Worm (Caenorhabditis elegans) whole organism, young adult: ENCODE results near the gene K02E7.11.
"Not testable (repeated sequence)": the region's sequence is repeated elsewhere in the genome, so short reads cannot be mapped to it uniquely, and the experiment has no call there.

Source experiments
- D2030.7 ChIP-seq: fragments of 200-800 bp; sonication (Bioruptor generic); IDR thresholded peaks from 2 replicates; pipeline ENCODE4 v1.3.6; 2022; ENCODE audit warnings: missing genetic modification reagents, missing genetic modification characterization, missing compliant biosample characterization
- F10E7.11 ChIP-seq: sonication (generic microtip); optimal IDR thresholded peaks from 2 replicates; lab custom pipeline; 2017; ENCODE audit warnings: mild to moderate bottlenecking, missing genetic modification characterization, moderate library complexity, missing compliant biosample characterization
- F49E8.2 ChIP-seq: sonication (generic microtip); optimal IDR thresholded peaks from 3 replicates; lab custom pipeline; 2017; ENCODE audit warnings: missing genetic modification characterization, mild to moderate bottlenecking, missing compliant biosample characterization, antibody characterized with exemption, moderate library complexity; ENCODE audit not compliant: insufficient read depth
- T07F8.4 ChIP-seq: sonication (generic microtip); optimal IDR thresholded peaks from 2 replicates; lab custom pipeline; 2016; ENCODE audit warnings: mild to moderate bottlenecking, missing genetic modification characterization, moderate library complexity, missing compliant biosample characterization
- Y53G8AR.9 ChIP-seq: fragments of 200-800 bp; sonication (Bioruptor generic); conservative IDR thresholded peaks from 2 replicates; pipeline ENCODE4 v1.3.6; 2022; ENCODE audit warnings: missing genetic modification reagents, missing genetic modification characterization, missing compliant biosample characterization
- ZK185.1 ChIP-seq: sonication (generic microtip); optimal IDR thresholded peaks from 2 replicates; lab custom pipeline; 2016; ENCODE audit warnings: mild to moderate bottlenecking, missing genetic modification characterization, missing compliant biosample characterization; ENCODE audit not compliant: poor library complexity, severe bottlenecking
- akir-1 ChIP-seq: fragments of 200-800 bp; sonication (Bioruptor generic); optimal IDR thresholded peaks from 2 replicates; lab custom pipeline; 2018; ENCODE audit warnings: mild to moderate bottlenecking, missing genetic modification characterization, moderate library complexity, missing compliant biosample characterization
- aptf-2 ChIP-seq: fragments of 200-800 bp; sonication (Bioruptor generic); conservative IDR thresholded peaks from 2 replicates; pipeline ENCODE4 v1.3.6; 2022; ENCODE audit warnings: missing genetic modification reagents, missing genetic modification characterization, missing compliant biosample characterization
- aptf-3 ChIP-seq: fragments of 200-800 bp; sonication (Bioruptor generic); IDR thresholded peaks from 2 replicates; pipeline ENCODE4 v1.3.6; 2022; ENCODE audit warnings: missing genetic modification characterization, missing compliant biosample characterization
- bed-1 ChIP-seq: fragments of 200-800 bp; sonication (Bioruptor generic); IDR thresholded peaks from 2 replicates; pipeline ENCODE4 v1.3.6; 2022; ENCODE audit warnings: missing genetic modification reagents, missing genetic modification characterization, missing compliant biosample characterization
- die-1 ChIP-seq: sonication (generic microtip); optimal IDR thresholded peaks from 2 replicates; lab custom pipeline; 2016; ENCODE audit warnings: missing genotype, mild to moderate bottlenecking, missing genetic modification characterization, missing compliant biosample characterization
- efl-1 ChIP-seq: fragments of 150-350 bp; optimal IDR thresholded peaks from 2 replicates; lab custom pipeline; 2014; ENCODE audit warnings: missing biosample characterization, missing genetic modification reagents, missing genetic modification characterization
- hmg-1.2 ChIP-seq: fragments of 200-800 bp; sonication (Bioruptor generic); IDR thresholded peaks from 2 replicates; pipeline ENCODE4 v1.3.6; 2022; ENCODE audit warnings: missing genetic modification reagents, missing genetic modification characterization, missing compliant biosample characterization
- hrde-1 ChIP-seq: sonication (generic microtip); optimal IDR thresholded peaks from 2 replicates; lab custom pipeline; 2016; ENCODE audit warnings: missing genetic modification characterization, mild to moderate bottlenecking, missing compliant biosample characterization, moderate library complexity, missing genotype, missing genetic modification reagents, borderline replicate concordance
- lag-1 ChIP-seq: fragments of 200-800 bp; sonication (Bioruptor generic); IDR thresholded peaks from 2 replicates; pipeline ENCODE4 v1.3.6; 2022; ENCODE audit warnings: missing genetic modification reagents, missing genetic modification characterization, missing compliant biosample characterization
- lin-26 ChIP-seq: fragments of 200-800 bp; sonication (Bioruptor generic); IDR thresholded peaks from 2 replicates; pipeline ENCODE4 v1.3.6; 2022; ENCODE audit warnings: missing genetic modification reagents, missing genetic modification characterization, missing compliant biosample characterization
- lsy-27 ChIP-seq: sonication (generic microtip); optimal IDR thresholded peaks from 2 replicates; lab custom pipeline; 2017; ENCODE audit warnings: missing genetic modification characterization, mild to moderate bottlenecking, missing compliant biosample characterization, antibody characterized with exemption, missing genotype, borderline replicate concordance; ENCODE audit not compliant: insufficient read depth
- mxl-1 ChIP-seq: sonication (generic microtip); optimal IDR thresholded peaks from 2 replicates; lab custom pipeline; 2016; ENCODE audit warnings: missing genetic modification characterization, missing compliant biosample characterization
- nfya-1 ChIP-seq: sonication (generic microtip); optimal IDR thresholded peaks from 2 replicates; lab custom pipeline; 2017; ENCODE audit warnings: antibody characterized with exemption, missing compliant biosample characterization, missing genetic modification characterization, borderline replicate concordance; ENCODE audit not compliant: insufficient read depth
- nfya-2 ChIP-seq: fragments of 200-800 bp; sonication (Bioruptor generic); IDR thresholded peaks from 2 replicates; pipeline ENCODE4 v1.3.6; 2022; ENCODE audit warnings: missing genetic modification reagents, missing genetic modification characterization, missing compliant biosample characterization
- nhr-80 ChIP-seq: sonication (generic microtip); optimal IDR thresholded peaks from 2 replicates; lab custom pipeline; 2016; ENCODE audit warnings: missing genetic modification characterization, missing compliant biosample characterization
- nhr-90 ChIP-seq: sonication (generic microtip); optimal IDR thresholded peaks from 2 replicates; lab custom pipeline; 2016; ENCODE audit warnings: missing genotype, mild to moderate bottlenecking, missing genetic modification characterization, missing compliant biosample characterization
- rcor-1 ChIP-seq: fragments of 200-800 bp; sonication (Bioruptor generic); IDR thresholded peaks from 2 replicates; pipeline ENCODE4 v1.3.6; 2022; ENCODE audit warnings: missing genetic modification reagents, missing genetic modification characterization, missing compliant biosample characterization
- snpc-4 ChIP-seq, 5 experiments: fragments of 150-350 bp in 1 of 5; sonication (generic microtip) in 4 of 5; optimal IDR thresholded peaks; 2 replicates each; lab custom pipeline; 2014 to 2018; ENCODE audit warnings: missing genetic modification characterization in 5 of 5, missing biosample characterization in 3 of 5, antibody characterized with exemption in 2 of 5, mild to moderate bottlenecking in 2 of 5, missing compliant biosample characterization in 2 of 5, missing genotype in 2 of 5, moderate library complexity in 2 of 5, missing genetic modification reagents in 1 of 5
- sptf-2 ChIP-seq: fragments of 200-800 bp; sonication (Bioruptor generic); optimal IDR thresholded peaks from 2 replicates; lab custom pipeline; 2018; ENCODE audit warnings: mild to moderate bottlenecking, missing genetic modification characterization, missing compliant biosample characterization
- unc-130 ChIP-seq: sonication (generic microtip); optimal IDR thresholded peaks from 2 replicates; lab custom pipeline; 2016; ENCODE audit warnings: missing genetic modification reagents, missing genetic modification characterization, missing compliant biosample characterization
- unc-62 ChIP-seq: fragments of 150-350 bp; optimal IDR thresholded peaks from 2 replicates; lab custom pipeline; 2014; ENCODE audit warnings: missing biosample characterization, missing genetic modification reagents, missing genetic modification characterization
- zfh-2 ChIP-seq: fragments of 200-800 bp; sonication (Bioruptor generic); conservative IDR thresholded peaks from 2 replicates; pipeline ENCODE4 v1.3.6; 2022; ENCODE audit warnings: missing genetic modification reagents, missing genetic modification characterization, missing compliant biosample characterization
- ztf-18 ChIP-seq: sonication (generic microtip); optimal IDR thresholded peaks from 2 replicates; lab custom pipeline; 2016; ENCODE audit warnings: missing genotype, mild to moderate bottlenecking, missing genetic modification characterization, missing compliant biosample characterization
- ztf-25 ChIP-seq: fragments of 200-800 bp; sonication (Bioruptor generic); IDR thresholded peaks from 2 replicates; pipeline ENCODE4 v1.3.6; 2022; ENCODE audit warnings: missing genetic modification reagents, missing genetic modification characterization, missing compliant biosample characterization
- ztf-28 ChIP-seq: fragments of 200-800 bp; sonication (Bioruptor generic); IDR thresholded peaks from 2 replicates; pipeline ENCODE4 v1.3.6; 2022; ENCODE audit warnings: missing genetic modification reagents, missing genetic modification characterization, missing compliant biosample characterization

Gene K02E7.11

DNA sequence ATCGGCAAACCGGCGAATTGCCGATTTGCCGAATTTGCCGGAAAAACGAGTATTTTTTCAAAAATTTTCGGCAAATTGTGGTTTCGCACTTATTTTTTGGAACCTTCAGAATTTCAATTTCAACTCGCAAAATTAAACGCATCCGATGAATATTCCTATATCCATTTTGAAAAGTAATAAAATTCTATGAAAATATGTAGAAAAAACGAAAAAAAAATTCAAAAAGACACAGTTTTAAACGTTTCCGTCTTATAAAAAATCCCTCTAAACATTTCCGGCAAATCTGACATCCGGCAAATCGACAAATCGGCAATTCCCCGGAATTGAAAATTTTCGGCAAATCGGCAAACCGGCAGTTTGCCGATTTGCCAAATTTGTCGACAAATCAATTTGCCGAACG is 29.6 kb downstream of the K02E7.11 start, which contains the start of gene str-148:
str-148 (plus strand) TSS at position 301 of the 400 bp plus-strand sequence.
- TF ChIP-seq aptf-2 (GFP tag; lab: Robert Waterston, UW), result no peak
- no peak for TF ChIP-seq bed-1 (GFP tag; lab: Robert Waterston, UW)
- TF ChIP-seq aptf-3 (GFP tag; lab: Robert Waterston, UW), result no peak
- no peak for TF ChIP-seq ZK185.1 (tag; lab: Kevin White, UChicago)
- no peak for TF ChIP-seq lin-26 (GFP tag; lab: Robert Waterston, UW)
- TF ChIP-seq hrde-1, result no peak
- TF ChIP-seq D2030.7 (GFP tag; lab: Robert Waterston, UW), result no peak
- no peak for TF ChIP-seq lag-1
- TF ChIP-seq die-1 (tag; lab: Kevin White, UChicago), result no peak
- no peak for TF ChIP-seq F49E8.2 (tag; lab: Kevin White, UChicago)
- no peak for TF ChIP-seq efl-1 (GFP tag; lab: Kevin White, UChicago)
- TF ChIP-seq zfh-2 (GFP tag; lab: Robert Waterston, UW), result no peak
- no peak for TF ChIP-seq hmg-1.2 (GFP tag; lab: Robert Waterston, UW)
- no peak for TF ChIP-seq nhr-90 (tag; lab: Kevin White, UChicago)
- no peak for TF ChIP-seq lsy-27
- no peak for TF ChIP-seq nfya-2 (GFP tag; lab: Robert Waterston, UW)
- TF ChIP-seq mxl-1 (tag; lab: Kevin White, UChicago), result no peak
- TF ChIP-seq, all 124 proteins: peak for 0

DNA sequence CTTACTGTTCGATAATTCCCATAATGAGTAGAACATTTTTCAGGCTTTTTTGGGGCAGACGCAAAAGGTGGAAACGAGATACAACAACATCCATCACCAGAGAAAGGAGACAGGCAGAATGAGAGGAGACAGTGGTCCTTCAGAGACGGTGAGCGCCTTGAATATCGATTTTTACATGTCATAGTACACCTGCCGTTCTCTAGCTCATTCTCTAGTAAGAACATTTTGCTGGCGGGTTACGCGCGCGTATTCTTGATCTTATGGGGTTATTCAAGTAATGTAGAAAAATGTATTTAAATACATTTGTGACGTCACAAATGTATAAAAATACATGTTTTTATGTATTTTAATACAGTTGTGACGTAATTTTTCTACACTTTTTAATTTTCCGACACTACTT is 31.4 kb downstream of the K02E7.11 start, which contains the start of gene fbxb-45:
fbxb-45 (minus strand) TSS at position 101 of the 400 bp plus-strand sequence.
- TF ChIP-seq nfya-1 (tag; lab: Kevin White, UChicago); unc-130 (GFP tag; lab: Kevin White, UChicago); ztf-18: not testable (repeated sequence)

DNA sequence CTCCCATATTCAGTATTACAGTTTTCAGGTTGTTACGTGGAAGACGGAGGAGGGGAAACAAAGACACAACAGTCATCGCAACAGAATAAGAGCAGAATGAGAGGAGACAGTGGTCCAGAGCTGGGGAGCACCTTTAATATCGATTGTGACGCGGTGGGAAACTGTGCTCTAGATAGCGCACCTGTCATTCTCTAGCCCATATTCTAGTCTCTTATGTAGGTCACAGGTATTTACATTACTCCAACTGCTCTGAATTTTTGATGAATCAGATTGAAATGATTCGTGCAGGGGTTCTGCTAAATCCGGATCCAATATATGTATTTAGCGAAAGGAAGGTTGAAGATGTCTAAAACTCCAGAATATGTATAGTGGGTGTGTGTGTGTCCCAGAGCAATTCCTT is 33.1 kb downstream of the K02E7.11 start, which contains the start of gene fbxb-41:
fbxb-41 (minus strand) TSS at position 101 of the 400 bp plus-strand sequence.
- TF ChIP-seq ztf-28, result no peak
- TF ChIP-seq T07F8.4, result no peak
- no peak for TF ChIP-seq unc-62 (GFP tag; lab: Kevin White, UChicago)
- TF ChIP-seq akir-1 (GFP tag; lab: Kevin White, UChicago), result no peak
- no peak for TF ChIP-seq rcor-1 (GFP tag; lab: Robert Waterston, UW)
- TF ChIP-seq ZK185.1 (tag; lab: Kevin White, UChicago), result no peak
- no peak for TF ChIP-seq snpc-4 (GFP tag; optimal IDR thresholded peaks at IDR 0.05; lab: Kevin White, UChicago)
- no peak for TF ChIP-seq snpc-4 (tag; optimal IDR thresholded peaks at IDR 0.05; lab: Kevin White, UChicago)
- no peak for TF ChIP-seq ztf-25 (GFP tag; lab: Robert Waterston, UW)
- no peak for TF ChIP-seq F10E7.11 (tag; lab: Kevin White, UChicago)
- no peak for TF ChIP-seq nhr-80 (tag; lab: Kevin White, UChicago)

DNA sequence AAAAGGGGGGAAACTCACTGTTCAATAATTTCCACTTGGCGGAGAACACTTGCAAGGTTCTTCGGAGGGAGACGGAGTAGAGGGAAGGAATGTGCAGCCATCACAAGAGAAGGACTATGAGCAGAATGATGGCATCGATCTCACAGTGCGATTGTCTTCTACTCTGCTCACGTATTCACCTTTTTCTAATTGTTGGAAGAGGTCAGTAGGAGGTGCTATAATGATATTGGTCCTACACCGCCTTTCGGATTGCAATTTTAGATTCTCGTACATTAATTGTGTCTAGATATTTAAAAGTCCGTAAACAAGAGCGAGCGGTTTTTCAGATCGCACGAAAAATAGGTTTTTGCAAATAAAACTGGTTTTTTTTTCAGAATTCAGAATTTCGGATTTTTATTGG is 34.9 kb downstream of the K02E7.11 start, which contains the start of gene fbxb-39:
fbxb-39 (minus strand) TSS at position 101 of the 400 bp plus-strand sequence.
- TF ChIP-seq Y53G8AR.9 (GFP tag; lab: Robert Waterston, UW) (no peak), sptf-2 (GFP tag; lab: Kevin White, UChicago) (no peak)
